Worm (Caenorhabditis elegans) whole organism, L4/young adult: ENCODE results near the gene lgc-31.

Experiments
- W03F9.2 ChIP-seq: fragments of 150-350 bp; optimal IDR thresholded peaks from 2 replicates; lab custom pipeline; 2014; ENCODE audit warnings: missing biosample characterization, missing genetic modification characterization
- dao-5 ChIP-seq: sonication (generic microtip); optimal IDR thresholded peaks from 2 replicates; lab custom pipeline; 2016; ENCODE audit warnings: missing genotype, missing genetic modification characterization, moderate library complexity, missing compliant biosample characterization
- him-1 ChIP-seq: sonication (generic microtip); optimal IDR thresholded peaks from 2 replicates; lab custom pipeline; 2016; ENCODE audit warnings: missing genotype, missing genetic modification reagents, missing genetic modification characterization, missing compliant biosample characterization

DNA sequence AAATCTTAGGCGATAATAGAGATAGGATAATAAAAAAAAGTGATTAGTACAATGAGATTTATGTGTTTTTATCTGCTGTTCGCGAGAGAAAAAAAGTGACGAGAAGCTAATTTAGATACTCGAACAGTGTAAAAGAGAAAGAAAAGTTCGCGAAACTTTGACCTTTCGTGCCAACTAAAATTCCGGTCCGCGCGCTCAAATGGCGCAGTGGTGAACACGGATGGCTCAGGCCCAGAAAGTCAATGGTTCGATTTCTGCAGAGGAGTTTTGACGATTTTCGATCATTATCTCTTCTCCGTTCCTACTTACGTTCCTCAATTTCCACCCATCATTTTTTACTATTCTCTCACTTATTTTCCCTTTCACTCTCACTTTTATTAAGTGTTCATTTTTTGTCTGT, 5.3 kb downstream of the lgc-31 start:
- TF ChIP-seq him-1 (tag; lab: Kevin White, UChicago): no peak
- no peak for TF ChIP-seq dao-5 (tag; lab: Kevin White, UChicago)
- TF ChIP-seq W03F9.2 (tag; lab: Kevin White, UChicago): no peak
